Worm (Caenorhabditis elegans) whole organism, early embryonic: ENCODE results near the gene F01D5.1.

Experiments
- F13C5.2 ChIP-seq: sonication (generic microtip); optimal IDR thresholded peaks from 2 replicates; lab custom pipeline; 2017; ENCODE audit warnings: mild to moderate bottlenecking, missing genetic modification characterization, inconsistent platforms, missing compliant biosample characterization
- ama-1 ChIP-seq: fragments of 150-350 bp; optimal IDR thresholded peaks from 2 replicates; lab custom pipeline; 2014
- ceh-13 ChIP-seq: fragments of 200-800 bp; sonication (Bioruptor generic); optimal IDR thresholded peaks from 2 replicates; lab custom pipeline; 2018; ENCODE audit warnings: mild to moderate bottlenecking, missing genetic modification characterization, missing compliant biosample characterization
- ceh-36 ChIP-seq: sonication (generic microtip); optimal IDR thresholded peaks from 2 replicates; lab custom pipeline; 2016; ENCODE audit warnings: missing genetic modification characterization, inconsistent platforms, missing compliant biosample characterization
- tbx-37 ChIP-seq: fragments of 200-800 bp; sonication (Bioruptor generic); conservative IDR thresholded peaks from 2 replicates; pipeline ENCODE4 v1.3.6; 2022; ENCODE audit warnings: missing genetic modification reagents, missing genetic modification characterization, missing compliant biosample characterization

DNA sequence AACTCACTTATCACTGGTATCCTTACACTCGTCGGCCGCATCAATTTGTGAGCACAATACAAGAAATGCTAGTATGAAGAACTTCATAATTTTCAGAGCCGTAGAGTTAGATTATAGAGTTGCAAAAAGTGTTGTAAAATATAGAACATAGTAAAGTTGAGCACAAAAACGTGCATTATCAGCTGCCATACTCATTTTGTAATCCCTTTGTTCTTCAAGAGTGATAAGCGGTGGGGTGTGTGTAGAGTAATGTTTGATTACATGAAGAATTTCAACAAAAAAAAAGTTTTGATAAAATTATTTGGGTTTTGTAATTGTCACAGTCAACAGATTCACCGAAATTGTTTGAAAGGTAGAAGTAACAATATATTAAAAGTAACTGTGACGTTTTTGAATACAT, 14.5 kb downstream of the F01D5.1 start, which contains the start of the genes Y39G8B.13 and Y39G8B.10:
- TF ChIP-seq tbx-37 (GFP tag; lab: Robert Waterston, UW) (no peak), ama-1 (lab: Kevin White, UChicago) (no peak), F13C5.2 (tag; lab: Kevin White, UChicago) (no peak), ceh-13 (GFP tag; lab: Kevin White, UChicago) (no peak), ceh-36 (tag; lab: Kevin White, UChicago) (no peak)
